Worm (Caenorhabditis elegans) whole organism, L1 larva: ENCODE measurements around the gene smut-1.

Experiments
- Y116A8C.19 ChIP-seq: sonication (generic microtip); optimal IDR thresholded peaks from 2 replicates; lab custom pipeline; 2016; ENCODE audit warnings: missing compliant biosample characterization, missing genetic modification characterization, borderline replicate concordance
- aly-2 ChIP-seq: fragments of 150-350 bp; optimal IDR thresholded peaks from 2 replicates; lab custom pipeline; 2014; ENCODE audit warnings: missing biosample characterization, missing genetic modification characterization
- ama-1 ChIP-seq: fragments of 150-350 bp; optimal IDR thresholded peaks from 2 replicates; lab custom pipeline; 2014
- ceh-8 ChIP-seq: fragments of 200-800 bp; sonication (Bioruptor generic); optimal IDR thresholded peaks from 2 replicates; lab custom pipeline; 2018; ENCODE audit warnings: mild to moderate bottlenecking, missing genetic modification characterization, moderate library complexity, missing compliant biosample characterization
- ceh-82 ChIP-seq, 3 experiments: fragments of 150-350 bp in 1 of 3; sonication (generic microtip) in 2 of 3; optimal IDR thresholded peaks; 2 replicates each; lab custom pipeline; 2014 to 2017; ENCODE audit warnings: missing biosample characterization in 3 of 3, missing genetic modification characterization in 3 of 3
- dpl-1 ChIP-seq, 3 experiments: fragments of 150-350 bp in 2 of 3; sonication (generic microtip) in 1 of 3; optimal IDR thresholded peaks; 2 replicates each; lab custom pipeline; 2014 to 2017; ENCODE audit warnings: missing biosample characterization in 3 of 3, missing genetic modification characterization in 3 of 3, missing genetic modification reagents in 3 of 3
- efl-1 ChIP-seq, 4 experiments: fragments of 150-350 bp; optimal IDR thresholded peaks in 3 of 4; peaks in 1 of 4; 1 replicate in 1 of 4; 2 replicates in 3 of 4; lab custom pipeline; 2014; ENCODE audit warnings: missing biosample characterization in 2 of 4, missing genetic modification characterization in 2 of 4, missing genetic modification reagents in 2 of 4
- efl-3 ChIP-seq: fragments of 200-800 bp; sonication (Bioruptor generic); optimal IDR thresholded peaks from 2 replicates; lab custom pipeline; 2018; ENCODE audit warnings: mild to moderate bottlenecking, missing genetic modification characterization, missing compliant biosample characterization
- egl-13 ChIP-seq: sonication (generic microtip); optimal IDR thresholded peaks from 2 replicates; lab custom pipeline; 2016; ENCODE audit warnings: missing genotype, missing genetic modification reagents, missing genetic modification characterization, missing compliant biosample characterization
- egl-27 ChIP-seq, 2 experiments: fragments of 150-350 bp in 1 of 2; sonication (generic microtip); optimal IDR thresholded peaks; 3 replicates each; lab custom pipeline; 2017 to 2018; ENCODE audit warnings: missing biosample characterization in 2 of 2, missing genetic modification characterization in 2 of 2, missing genetic modification reagents in 2 of 2
- elt-2 ChIP-seq: sonication (generic microtip); optimal IDR thresholded peaks from 2 replicates; lab custom pipeline; 2016; ENCODE audit warnings: missing genetic modification characterization, mild to moderate bottlenecking, inconsistent platforms, missing compliant biosample characterization, missing genetic modification reagents
- elt-3 ChIP-seq, 6 experiments: fragments of 150-350 bp in 1 of 6; sonication (generic microtip); optimal IDR thresholded peaks; 2 replicates each; lab custom pipeline; 2017 to 2018; ENCODE audit warnings: missing biosample characterization in 6 of 6, missing genetic modification characterization in 6 of 6, inconsistent platforms in 1 of 6
- fkh-4 ChIP-seq: sonication (generic microtip); optimal IDR thresholded peaks from 2 replicates; lab custom pipeline; 2016; ENCODE audit warnings: missing compliant biosample characterization, missing genetic modification characterization, borderline replicate concordance
- fos-1 ChIP-seq: fragments of 150-350 bp; optimal IDR thresholded peaks from 2 replicates; lab custom pipeline; 2014; ENCODE audit warnings: missing biosample characterization, missing genetic modification characterization
- grh-1 ChIP-seq: fragments of 200-800 bp; sonication (Bioruptor generic); IDR thresholded peaks from 2 replicates; pipeline ENCODE4 v1.3.6; 2022; ENCODE audit warnings: missing genetic modification reagents, missing genetic modification characterization, missing compliant biosample characterization
- hlh-4 ChIP-seq: sonication (generic microtip); optimal IDR thresholded peaks from 2 replicates; lab custom pipeline; 2016; ENCODE audit warnings: mild to moderate bottlenecking, missing genetic modification characterization, missing compliant biosample characterization
- hpl-2 ChIP-seq: fragments of 150-350 bp; optimal IDR thresholded peaks from 2 replicates; lab custom pipeline; 2014; ENCODE audit warnings: missing biosample characterization, missing genetic modification reagents, missing genetic modification characterization
- irx-1 ChIP-seq: sonication (generic microtip); optimal IDR thresholded peaks from 2 replicates; lab custom pipeline; 2016; ENCODE audit warnings: missing genetic modification characterization, missing compliant biosample characterization
- jun-1 ChIP-seq: fragments of 150-350 bp; optimal IDR thresholded peaks from 2 replicates; lab custom pipeline; 2014; ENCODE audit warnings: missing biosample characterization, missing genetic modification reagents, missing genetic modification characterization
- lin-13 ChIP-seq: fragments of 150-350 bp; optimal IDR thresholded peaks from 2 replicates; lab custom pipeline; 2014; ENCODE audit warnings: missing biosample characterization, missing genetic modification reagents, missing genetic modification characterization
- lin-14 ChIP-seq: fragments of 200-800 bp; sonication (Bioruptor generic); optimal IDR thresholded peaks from 2 replicates; lab custom pipeline; 2018; ENCODE audit warnings: mild to moderate bottlenecking, missing genetic modification characterization, moderate library complexity, missing compliant biosample characterization
- lin-35 ChIP-seq, 2 experiments: fragments of 150-350 bp; optimal IDR thresholded peaks; 2 replicates each; lab custom pipeline; 2014; ENCODE audit warnings: missing biosample characterization in 2 of 2, missing genetic modification characterization in 2 of 2, missing genetic modification reagents in 2 of 2
- lin-39 ChIP-seq: fragments of 150-350 bp; optimal IDR thresholded peaks from 2 replicates; lab custom pipeline; 2014; ENCODE audit warnings: missing biosample characterization, missing genetic modification reagents, missing genetic modification characterization
- lir-3 ChIP-seq: sonication (generic microtip); optimal IDR thresholded peaks from 2 replicates; lab custom pipeline; 2016; ENCODE audit warnings: mild to moderate bottlenecking, missing genetic modification characterization, moderate library complexity, missing compliant biosample characterization; ENCODE audit not compliant: poor library complexity
- lsy-2 ChIP-seq, 2 experiments: fragments of 150-350 bp; optimal IDR thresholded peaks; 2 replicates each; lab custom pipeline; 2014; ENCODE audit warnings: missing biosample characterization in 2 of 2, missing genetic modification characterization in 2 of 2
- nhr-12 ChIP-seq: sonication (generic microtip); optimal IDR thresholded peaks from 2 replicates; lab custom pipeline; 2017; ENCODE audit warnings: missing biosample characterization, missing genetic modification characterization
- nhr-19 ChIP-seq: fragments of 200-800 bp; sonication (Bioruptor generic); conservative IDR thresholded peaks from 2 replicates; pipeline ENCODE4 v1.3.6; 2022; ENCODE audit warnings: missing genetic modification characterization, missing compliant biosample characterization
- nhr-20 ChIP-seq: sonication (generic microtip); optimal IDR thresholded peaks from 2 replicates; lab custom pipeline; 2016; ENCODE audit warnings: mild to moderate bottlenecking, missing genetic modification characterization, missing compliant biosample characterization
- nhr-47 ChIP-seq: sonication (generic microtip); optimal IDR thresholded peaks from 2 replicates; lab custom pipeline; 2016; ENCODE audit warnings: mild to moderate bottlenecking, missing genetic modification characterization, moderate library complexity, missing compliant biosample characterization
- nhr-71 ChIP-seq: sonication (generic microtip); optimal IDR thresholded peaks from 2 replicates; lab custom pipeline; 2016; ENCODE audit warnings: mild to moderate bottlenecking, missing genetic modification characterization, moderate library complexity, missing compliant biosample characterization
- nhr-85 ChIP-seq: sonication (generic microtip); peaks from one replicate; lab custom pipeline; 2016; ENCODE audit warnings: missing genetic modification characterization, inconsistent platforms, missing compliant biosample characterization
- nhr-90 ChIP-seq: sonication (generic microtip); optimal IDR thresholded peaks from 2 replicates; lab custom pipeline; 2016; ENCODE audit warnings: mild to moderate bottlenecking, missing genetic modification characterization, missing compliant biosample characterization; ENCODE audit not compliant: poor library complexity
- pag-3 ChIP-seq: sonication (generic microtip); optimal IDR thresholded peaks from 2 replicates; lab custom pipeline; 2017; ENCODE audit warnings: missing genetic modification characterization, mild to moderate bottlenecking, missing compliant biosample characterization, antibody characterized with exemption, borderline replicate concordance; ENCODE audit not compliant: insufficient read depth
- rnt-1 ChIP-seq: sonication (generic microtip); optimal IDR thresholded peaks from 2 replicates; lab custom pipeline; 2016; ENCODE audit warnings: mild to moderate bottlenecking, missing genetic modification characterization, moderate library complexity, missing compliant biosample characterization
- skn-1 ChIP-seq: fragments of 150-350 bp; optimal IDR thresholded peaks from 2 replicates; lab custom pipeline; 2014; ENCODE audit warnings: missing biosample characterization, missing genetic modification characterization
- snu-23 ChIP-seq: sonication (generic microtip); optimal IDR thresholded peaks from 2 replicates; lab custom pipeline; 2016; ENCODE audit warnings: missing genetic modification characterization, missing compliant biosample characterization
- sox-4 ChIP-seq: sonication (generic microtip); optimal IDR thresholded peaks from 2 replicates; lab custom pipeline; 2016; ENCODE audit warnings: missing genetic modification characterization, missing compliant biosample characterization
- tlp-1 ChIP-seq: fragments of 150-350 bp; optimal IDR thresholded peaks from 2 replicates; lab custom pipeline; 2014; ENCODE audit warnings: missing biosample characterization, missing genetic modification characterization
- unc-30 ChIP-seq: sonication (generic microtip); optimal IDR thresholded peaks from 2 replicates; lab custom pipeline; 2017; ENCODE audit warnings: missing biosample characterization, missing genetic modification characterization
- unc-98 ChIP-seq: fragments of 200-800 bp; sonication (Bioruptor generic); IDR thresholded peaks from 2 replicates; pipeline ENCODE4 v1.3.6; 2022; ENCODE audit warnings: missing genetic modification characterization, missing compliant biosample characterization
- vab-15 ChIP-seq: sonication (generic microtip); optimal IDR thresholded peaks from 2 replicates; lab custom pipeline; 2017; ENCODE audit warnings: missing genotype, mild to moderate bottlenecking, missing genetic modification characterization, missing compliant biosample characterization
- xbp-1 ChIP-seq: sonication (generic microtip); optimal IDR thresholded peaks from 2 replicates; lab custom pipeline; 2016; ENCODE audit warnings: missing genetic modification characterization, missing compliant biosample characterization
- zag-1 ChIP-seq: fragments of 150-350 bp; optimal IDR thresholded peaks from 2 replicates; lab custom pipeline; 2014; ENCODE audit warnings: missing biosample characterization, missing genetic modification characterization
- zip-4 ChIP-seq: fragments of 200-800 bp; sonication (Bioruptor generic); optimal IDR thresholded peaks from 2 replicates; lab custom pipeline; 2018; ENCODE audit warnings: mild to moderate bottlenecking, missing genetic modification characterization, moderate library complexity, missing compliant biosample characterization
- ztf-11 ChIP-seq, 2 experiments: sonication (generic microtip); optimal IDR thresholded peaks; 2 replicates each; lab custom pipeline; 2016 to 2017; ENCODE audit warnings: missing genetic modification characterization in 2 of 2, missing biosample characterization in 1 of 2, missing compliant biosample characterization in 1 of 2

The smut-1 gene

ce11 chrV:6095829-6096228 is 1.1 kb upstream of the smut-1 start, which contains the start of gene Y38A10A.7 (continued):
- TF ChIP-seq nhr-20 (tag; lab: Kevin White, UChicago) (peak; percentile 29), dpl-1 (GFP tag; optimal IDR thresholded peaks at IDR 0.05; lab: Kevin White, UChicago) (peak; percentile 35 to 66 (median 66)), irx-1 (no peak), lin-35 (GFP tag; optimal IDR thresholded peaks at IDR 0.05; lab: Kevin White, UChicago) (peak; percentile 40 to 57), egl-27 (tag; optimal IDR thresholded peaks at IDR 0.05; lab: Kevin White, UChicago) (no peak), egl-13 (tag; lab: Kevin White, UChicago) (peak; percentile 9), efl-1 (optimal IDR thresholded peaks at IDR 0.05; lab: Kevin White, UChicago) (peak; percentile 49 to 60), efl-1 (GFP tag; optimal IDR thresholded peaks at IDR 0.05 in 1 of 2; lab: Kevin White, UChicago) (peak; percentile 41 to 63), nhr-71 (tag; lab: Kevin White, UChicago) (peak; percentile 22), unc-98 (GFP tag; lab: Robert Waterston, UW) (no peak), nhr-19 (peak; percentile 11; the same call in 1 of the 2 replicates), lin-39 (tag; lab: Kevin White, UChicago) (no peak), nhr-47 (tag; lab: Kevin White, UChicago) (peak; percentile 16), lsy-2 (tag; optimal IDR thresholded peaks at IDR 0.05; lab: Kevin White, UChicago) (peak; percentile 45 to 46), efl-3 (GFP tag; lab: Kevin White, UChicago) (no peak), fos-1 (peak; percentile 15), sox-4 (tag; lab: Kevin White, UChicago) (no peak), tlp-1 (tag; lab: Kevin White, UChicago) (no peak), elt-3 (tag; optimal IDR thresholded peaks at IDR 0.05; lab: Kevin White, UChicago) (no peak), skn-1 (tag; lab: Kevin White, UChicago) (no peak), elt-2 (tag; lab: Kevin White, UChicago) (peak; percentile 5), hpl-2 (no peak), lir-3 (peak; percentile 10), ceh-82 (tag; optimal IDR thresholded peaks at IDR 0.05; lab: Kevin White, UChicago) (no peak), zip-4 (GFP tag; lab: Kevin White, UChicago) (no peak), lin-14 (GFP tag; lab: Kevin White, UChicago) (peak; percentile 17), hlh-4 (no peak), ceh-8 (GFP tag; lab: Kevin White, UChicago) (no peak), grh-1 (GFP tag; lab: Robert Waterston, UW) (no peak)

ce11 chrV:6098755-6099155 is 1.9 kb downstream of the smut-1 start:
- TF ChIP-seq snu-23 (GFP tag; lab: Kevin White, UChicago) (peak; percentile 16), ama-1 (lab: Kevin White, UChicago) (peak; percentile 87), fkh-4 (tag; lab: Kevin White, UChicago) (no peak), zag-1 (tag; lab: Kevin White, UChicago) (no peak), vab-15 (no peak), Y116A8C.19 (tag; lab: Kevin White, UChicago) (no peak), irx-1 (no peak), xbp-1 (tag; lab: Kevin White, UChicago) (peak; percentile 60), nhr-71 (tag; lab: Kevin White, UChicago) (peak; percentile 26), tlp-1 (tag; lab: Kevin White, UChicago) (no peak), pag-3 (tag; lab: Kevin White, UChicago) (no peak), rnt-1 (tag; lab: Kevin White, UChicago) (peak; percentile 28), nhr-85 (tag; lab: Kevin White, UChicago) (peak; percentile 30), nhr-90 (tag; lab: Kevin White, UChicago) (peak; percentile 23), sox-4 (tag; lab: Kevin White, UChicago) (no peak), lsy-2 (tag; optimal IDR thresholded peaks at IDR 0.05; lab: Kevin White, UChicago) (peak; percentile 22 to 55), unc-30 (tag; lab: Kevin White, UChicago) (no peak), ztf-11 (tag; optimal IDR thresholded peaks at IDR 0.05; lab: Kevin White, UChicago) (no peak), efl-1 (optimal IDR thresholded peaks at IDR 0.05; lab: Kevin White, UChicago) (peak in 1 of 2 experiments; percentile 24), efl-1 (GFP tag; optimal IDR thresholded peaks at IDR 0.05 in 1 of 2; lab: Kevin White, UChicago) (peak in 1 of 2 experiments; percentile 82), jun-1 (tag; lab: Kevin White, UChicago) (no peak), aly-2 (tag; lab: Kevin White, UChicago) (peak; percentile 71), nhr-12 (tag; lab: Kevin White, UChicago) (no peak), lin-13 (GFP tag; lab: Kevin White, UChicago) (no peak)
